Worm (Caenorhabditis elegans) whole organism, young adult: ENCODE results near the gene ZK1251.3.

ENCODE experiments used
- C06A6.2 ChIP-seq: fragments of 200-800 bp; sonication (Bioruptor generic); conservative IDR thresholded peaks from 2 replicates; pipeline ENCODE4 v1.3.6; 2022; ENCODE audit warnings: missing genetic modification characterization, missing compliant biosample characterization
- F22D6.2 ChIP-seq: sonication (generic microtip); optimal IDR thresholded peaks from 2 replicates; lab custom pipeline; 2016; ENCODE audit warnings: mild to moderate bottlenecking, missing genetic modification characterization, missing compliant biosample characterization
- F33H1.4 ChIP-seq: fragments of 200-800 bp; sonication (Bioruptor generic); IDR thresholded peaks from 2 replicates; pipeline ENCODE4 v1.3.6; 2022; ENCODE audit warnings: missing genetic modification reagents, missing genetic modification characterization, missing compliant biosample characterization
- F52B5.7 ChIP-seq: sonication (generic microtip); optimal IDR thresholded peaks from 2 replicates; lab custom pipeline; 2016; ENCODE audit warnings: mild to moderate bottlenecking, missing genetic modification characterization, missing compliant biosample characterization
- F55B11.4 ChIP-seq: sonication (generic microtip); optimal IDR thresholded peaks from 2 replicates; lab custom pipeline; 2016; ENCODE audit warnings: missing compliant biosample characterization, missing genetic modification characterization, borderline replicate concordance; ENCODE audit not compliant: insufficient read depth
- K11D2.4 ChIP-seq: fragments of 200-800 bp; sonication (Bioruptor generic); IDR thresholded peaks from 2 replicates; pipeline ENCODE4 v1.3.6; 2022; ENCODE audit warnings: missing genetic modification reagents, missing genetic modification characterization, missing compliant biosample characterization
- K12H6.12 ChIP-seq: fragments of 200-800 bp; sonication (Bioruptor generic); optimal IDR thresholded peaks from 2 replicates; lab custom pipeline; 2018; ENCODE audit warnings: mild to moderate bottlenecking, missing genetic modification characterization, missing compliant biosample characterization
- attf-5 ChIP-seq: fragments of 200-800 bp; sonication (Bioruptor generic); optimal IDR thresholded peaks from 2 replicates; lab custom pipeline; 2018; ENCODE audit warnings: mild to moderate bottlenecking, missing genetic modification characterization, missing compliant biosample characterization
- bed-1 ChIP-seq: fragments of 200-800 bp; sonication (Bioruptor generic); IDR thresholded peaks from 2 replicates; pipeline ENCODE4 v1.3.6; 2022; ENCODE audit warnings: missing genetic modification reagents, missing genetic modification characterization, missing compliant biosample characterization
- cebp-1 ChIP-seq, 2 experiments: fragments of 200-800 bp in 1 of 2; sonication (Bioruptor generic) in 1 of 2; sonication (generic microtip) in 1 of 2; IDR thresholded peaks in 1 of 2; optimal IDR thresholded peaks in 1 of 2; 2 replicates each; pipeline versions ENCODE4 v1.3.6 to Lab custom; 2017 to 2022; ENCODE audit warnings: missing compliant biosample characterization in 2 of 2, missing genetic modification characterization in 2 of 2, mild to moderate bottlenecking in 1 of 2, missing genetic modification reagents in 1 of 2, moderate library complexity in 1 of 2
- ceh-27 ChIP-seq: fragments of 200-800 bp; sonication (Bioruptor generic); optimal IDR thresholded peaks from 2 replicates; lab custom pipeline; 2018; ENCODE audit warnings: mild to moderate bottlenecking, missing genetic modification characterization, moderate library complexity, missing compliant biosample characterization
- chd-7 ChIP-seq: sonication (generic microtip); optimal IDR thresholded peaks from 2 replicates; lab custom pipeline; 2016; ENCODE audit warnings: mild to moderate bottlenecking, missing genetic modification characterization, moderate library complexity, missing compliant biosample characterization
- dox-1 ChIP-seq: fragments of 200-800 bp; sonication (Bioruptor generic); IDR thresholded peaks from 2 replicates; pipeline ENCODE4 v1.3.6; 2022; ENCODE audit warnings: missing genetic modification reagents, missing genetic modification characterization, missing compliant biosample characterization
- egl-44 ChIP-seq: fragments of 200-800 bp; sonication (Bioruptor generic); IDR thresholded peaks from 2 replicates; pipeline ENCODE4 v1.3.6; 2022; ENCODE audit warnings: missing genetic modification reagents, missing genetic modification characterization, missing compliant biosample characterization
- ekl-4 ChIP-seq: fragments of 200-800 bp; sonication (Bioruptor generic); IDR thresholded peaks from 2 replicates; pipeline ENCODE4 v1.3.6; 2022; ENCODE audit warnings: missing genetic modification reagents, missing genetic modification characterization, missing compliant biosample characterization
- gei-17 ChIP-seq: fragments of 200-800 bp; sonication (Bioruptor generic); optimal IDR thresholded peaks from 2 replicates; lab custom pipeline; 2018; ENCODE audit warnings: mild to moderate bottlenecking, missing genetic modification characterization, missing compliant biosample characterization
- him-1 ChIP-seq: sonication (generic microtip); optimal IDR thresholded peaks from 2 replicates; lab custom pipeline; 2016; ENCODE audit warnings: missing genotype, missing genetic modification reagents, missing genetic modification characterization, missing compliant biosample characterization
- hrde-1 ChIP-seq: sonication (generic microtip); optimal IDR thresholded peaks from 2 replicates; lab custom pipeline; 2016; ENCODE audit warnings: missing genetic modification characterization, mild to moderate bottlenecking, missing compliant biosample characterization, moderate library complexity, missing genotype, missing genetic modification reagents, borderline replicate concordance
- let-607 ChIP-seq, 2 experiments: fragments of 200-800 bp in 1 of 2; sonication (Bioruptor generic) in 1 of 2; sonication (generic microtip) in 1 of 2; optimal IDR thresholded peaks; 2 replicates each; lab custom pipeline; 2016 to 2018; ENCODE audit warnings: mild to moderate bottlenecking in 2 of 2, missing compliant biosample characterization in 2 of 2, missing genetic modification characterization in 2 of 2, moderate library complexity in 2 of 2, missing genotype in 1 of 2
- lin-35 ChIP-seq, 3 experiments: fragments of 150-350 bp in 2 of 3; sonication (generic microtip) in 1 of 3; optimal IDR thresholded peaks; 2 replicates each; lab custom pipeline; 2014 to 2018; ENCODE audit warnings: missing biosample characterization in 3 of 3, missing genetic modification characterization in 3 of 3, missing genetic modification reagents in 3 of 3
- lin-54 ChIP-seq: fragments of 200-800 bp; sonication (Bioruptor generic); optimal IDR thresholded peaks from 2 replicates; lab custom pipeline; 2018; ENCODE audit warnings: mild to moderate bottlenecking, missing genetic modification characterization, missing compliant biosample characterization
- lir-1 ChIP-seq: fragments of 200-800 bp; sonication (Bioruptor generic); conservative IDR thresholded peaks from 2 replicates; pipeline ENCODE4 v1.3.6; 2022; ENCODE audit warnings: missing genetic modification reagents, missing genetic modification characterization, missing compliant biosample characterization
- madf-8 ChIP-seq: fragments of 200-800 bp; sonication (Bioruptor generic); conservative IDR thresholded peaks from 2 replicates; pipeline ENCODE4 v1.3.6; 2022; ENCODE audit warnings: missing genetic modification reagents, missing genetic modification characterization, missing compliant biosample characterization
- mes-4 ChIP-seq: sonication (generic microtip); optimal IDR thresholded peaks from 2 replicates; lab custom pipeline; 2016; ENCODE audit warnings: missing genotype, missing genetic modification characterization, missing compliant biosample characterization
- nfyb-1 ChIP-seq: fragments of 200-800 bp; sonication (Bioruptor generic); IDR thresholded peaks from 2 replicates; pipeline ENCODE4 v1.3.6; 2022; ENCODE audit warnings: missing genetic modification reagents, missing genetic modification characterization, missing compliant biosample characterization
- nhr-80 ChIP-seq: sonication (generic microtip); optimal IDR thresholded peaks from 2 replicates; lab custom pipeline; 2016; ENCODE audit warnings: missing genetic modification characterization, missing compliant biosample characterization
- pha-4 ChIP-seq: fragments of 150-350 bp; sonication (generic microtip); optimal IDR thresholded peaks from 2 replicates; lab custom pipeline; 2014; ENCODE audit warnings: missing biosample characterization, missing genetic modification reagents, missing genetic modification characterization
- rcor-1 ChIP-seq: fragments of 200-800 bp; sonication (Bioruptor generic); IDR thresholded peaks from 2 replicates; pipeline ENCODE4 v1.3.6; 2022; ENCODE audit warnings: missing genetic modification reagents, missing genetic modification characterization, missing compliant biosample characterization
- repo-1 ChIP-seq: sonication (generic microtip); optimal IDR thresholded peaks from 2 replicates; lab custom pipeline; 2017; ENCODE audit warnings: mild to moderate bottlenecking, missing genetic modification characterization, missing compliant biosample characterization
- snpc-4 ChIP-seq, 5 experiments: fragments of 150-350 bp in 1 of 5; sonication (generic microtip) in 4 of 5; optimal IDR thresholded peaks; 2 replicates each; lab custom pipeline; 2014 to 2018; ENCODE audit warnings: missing genetic modification characterization in 5 of 5, missing biosample characterization in 3 of 5, antibody characterized with exemption in 2 of 5, mild to moderate bottlenecking in 2 of 5, missing compliant biosample characterization in 2 of 5, missing genotype in 2 of 5, moderate library complexity in 2 of 5, missing genetic modification reagents in 1 of 5
- somi-1 ChIP-seq: fragments of 200-800 bp; sonication (Bioruptor generic); optimal IDR thresholded peaks from 2 replicates; lab custom pipeline; 2018; ENCODE audit warnings: mild to moderate bottlenecking, missing genetic modification characterization, missing compliant biosample characterization
- sptf-2 ChIP-seq: fragments of 200-800 bp; sonication (Bioruptor generic); optimal IDR thresholded peaks from 2 replicates; lab custom pipeline; 2018; ENCODE audit warnings: mild to moderate bottlenecking, missing genetic modification characterization, missing compliant biosample characterization
- tbp1 ChIP-seq: fragments of 200-800 bp; sonication (Bioruptor generic); optimal IDR thresholded peaks from 2 replicates; lab custom pipeline; 2018; ENCODE audit warnings: mild to moderate bottlenecking, missing genetic modification characterization, missing compliant biosample characterization
- tlf-1 ChIP-seq: fragments of 200-800 bp; sonication (Bioruptor generic); optimal IDR thresholded peaks from 2 replicates; lab custom pipeline; 2018; ENCODE audit warnings: mild to moderate bottlenecking, missing genetic modification characterization, missing compliant biosample characterization
- unc-62 ChIP-seq: fragments of 150-350 bp; optimal IDR thresholded peaks from 2 replicates; lab custom pipeline; 2014; ENCODE audit warnings: missing biosample characterization, missing genetic modification reagents, missing genetic modification characterization
- zfh-2 ChIP-seq: fragments of 200-800 bp; sonication (Bioruptor generic); conservative IDR thresholded peaks from 2 replicates; pipeline ENCODE4 v1.3.6; 2022; ENCODE audit warnings: missing genetic modification reagents, missing genetic modification characterization, missing compliant biosample characterization
- ztf-22 ChIP-seq: fragments of 200-800 bp; sonication (Bioruptor generic); optimal IDR thresholded peaks from 2 replicates; lab custom pipeline; 2018; ENCODE audit warnings: mild to moderate bottlenecking, missing genetic modification characterization, moderate library complexity, missing compliant biosample characterization
- ztf-28 ChIP-seq: fragments of 200-800 bp; sonication (Bioruptor generic); IDR thresholded peaks from 2 replicates; pipeline ENCODE4 v1.3.6; 2022; ENCODE audit warnings: missing genetic modification reagents, missing genetic modification characterization, missing compliant biosample characterization

Gene ZK1251.3

ce11 chrIV:9673683-9674336 lies 9.6 kb upstream of the ZK1251.3 start:
- TF ChIP-seq lin-54 (GFP tag; lab: Kevin White, UChicago): no peak
- no peak for TF ChIP-seq F52B5.7 (tag; lab: Kevin White, UChicago)
- no peak for TF ChIP-seq him-1 (tag; lab: Kevin White, UChicago)
- peak; percentile 29 for TF ChIP-seq nhr-80
- 0 out of 2 replicates have a peak, but pooled peaks have one; percentile 8 for TF ChIP-seq nfyb-1 (GFP tag; lab: Robert Waterston, UW)
- no peak for TF ChIP-seq tlf-1 (GFP tag; lab: Kevin White, UChicago)
- no peak for TF ChIP-seq sptf-2 (GFP tag; lab: Kevin White, UChicago)
- TF ChIP-seq, all 124 proteins: peak for 2

- TF ChIP-seq F52B5.7 (tag; lab: Kevin White, UChicago): no peak
- TF ChIP-seq hrde-1 (tag; lab: Kevin White, UChicago): no peak
- no peak for TF ChIP-seq F33H1.4 (GFP tag; lab: Robert Waterston, UW)
- TF ChIP-seq F22D6.2 (tag; lab: Kevin White, UChicago): no peak
- TF ChIP-seq pha-4 (tag; lab: Kevin White, UChicago): no peak
- no peak for TF ChIP-seq unc-62 (GFP tag; lab: Kevin White, UChicago)
- TF ChIP-seq ekl-4 (GFP tag; lab: Robert Waterston, UW): no peak
- TF ChIP-seq snpc-4 (GFP tag; optimal IDR thresholded peaks at IDR 0.05; lab: Kevin White, UChicago): no peak
- TF ChIP-seq snpc-4 (tag; optimal IDR thresholded peaks at IDR 0.05; lab: Kevin White, UChicago): no peak
- no peak for TF ChIP-seq F55B11.4
Observed at ce11 chrIV:9675572-9675971, 7.9 kb upstream of the ZK1251.3 start, which contains the start of gene nhr-34. Gene nhr-34 (minus strand): TSS chrIV:9675672.

- no peak for TF ChIP-seq F33H1.4 (GFP tag; lab: Robert Waterston, UW)
- TF ChIP-seq nfyb-1 (GFP tag; lab: Robert Waterston, UW): 0 out of 2 replicates have a peak, but pooled peaks have one; percentile 25
- TF ChIP-seq ztf-28 (GFP tag; lab: Robert Waterston, UW): no peak
- peak; percentile 56 for TF ChIP-seq nhr-80
- no peak for TF ChIP-seq mes-4 (tag; lab: Kevin White, UChicago)
- no peak for TF ChIP-seq F55B11.4
- no peak for TF ChIP-seq lin-35 (GFP tag; optimal IDR thresholded peaks at IDR 0.05; lab: Kevin White, UChicago)
- no peak for TF ChIP-seq madf-8 (GFP tag; lab: Robert Waterston, UW)
- TF ChIP-seq attf-5 (GFP tag; lab: Kevin White, UChicago): no peak
- no peak for TF ChIP-seq rcor-1 (GFP tag; lab: Robert Waterston, UW)
- TF ChIP-seq lir-1: no peak
- TF ChIP-seq C06A6.2: no peak
- no peak for TF ChIP-seq cebp-1 (GFP tag; IDR thresholded peaks at IDR 0.05; lab: Robert Waterston, UW)
- peak; percentile 9 for TF ChIP-seq cebp-1 (tag; optimal IDR thresholded peaks at IDR 0.05; lab: Kevin White, UChicago)
- no peak for TF ChIP-seq F52B5.7 (tag; lab: Kevin White, UChicago)
- no peak for TF ChIP-seq gei-17 (GFP tag; lab: Kevin White, UChicago)
- TF ChIP-seq him-1 (tag; lab: Kevin White, UChicago): no peak
- TF ChIP-seq, all 124 proteins: peak for 3
Observed at ce11 chrIV:9676535-9676934, 6.9 kb upstream of the ZK1251.3 start.

ce11 chrIV:9677226-9677992 lies 6.0 kb upstream of the ZK1251.3 start:
- TF ChIP-seq K11D2.4 (peak; percentile 71; the same call in 1 of the 2 replicates), lin-54 (GFP tag; lab: Kevin White, UChicago) (peak; percentile 15), nhr-80 (peak; percentile 79), ceh-27 (GFP tag; lab: Kevin White, UChicago) (peak; percentile 55), repo-1 (tag; lab: Kevin White, UChicago) (no peak), somi-1 (GFP tag; lab: Kevin White, UChicago) (peak; percentile 83), zfh-2 (GFP tag; lab: Robert Waterston, UW) (no peak), egl-44 (GFP tag; lab: Robert Waterston, UW) (0 out of 2 replicates have a peak, but pooled peaks have one; percentile 35), bed-1 (no peak), lir-1 (no peak), tbp1 (GFP tag; lab: Kevin White, UChicago) (no peak), K12H6.12 (tag; lab: Kevin White, UChicago) (peak; percentile 29), chd-7 (tag; lab: Kevin White, UChicago) (peak; percentile 42), ztf-22 (GFP tag; lab: Kevin White, UChicago) (peak; percentile 59), dox-1 (GFP tag; lab: Robert Waterston, UW) (0 out of 2 replicates have a peak, but pooled peaks have one; percentile 7), let-607 (tag; optimal IDR thresholded peaks at IDR 0.05; lab: Kevin White, UChicago) (peak in 1 of 2 experiments; percentile 69)
